Fruit fly (Drosophila melanogaster): Measurements from ENCODE around the gene CG10943.

dm6 chr3L:12834526-12835213 lies 28.1 kb downstream of the CG10943 start:
- TF ChIP-seq EcR (GFP tag; optimal IDR thresholded peaks at IDR 0.05) = no peak
- TF ChIP-seq usp (GFP tag; optimal IDR thresholded peaks at IDR 0.05) = no peak

Measured in whole organism.